Worm (Caenorhabditis elegans): Measurements from ENCODE around the gene eel-1.

The eel-1 gene

ce11 chrIV:2997302-2997701 lies 52.6 kb downstream of the eel-1 start (continued):
- no peak for TF ChIP-seq nhr-102 (tag; optimal IDR thresholded peaks at IDR 0.05)
- TF ChIP-seq nhr-28 (tag; optimal IDR thresholded peaks at IDR 0.05) = no peak
- TF ChIP-seq R02D3.7 (tag; optimal IDR thresholded peaks at IDR 0.05) = no peak
- no peak for TF ChIP-seq ctbp-1 (GFP tag; IDR thresholded peaks at IDR 0.05)
- peak in 1 of 2 experiments; percentile 10 for TF ChIP-seq mdl-1 (tag; optimal IDR thresholded peaks at IDR 0.05)
- no peak for TF ChIP-seq ZK337.2 (GFP tag; IDR thresholded peaks at IDR 0.05)
- TF ChIP-seq pqm-1 (tag; optimal IDR thresholded peaks at IDR 0.05) = no peak
- no peak for TF ChIP-seq dpl-1 (GFP tag; optimal IDR thresholded peaks at IDR 0.05)
- TF ChIP-seq zfp-3 (GFP tag; conservative IDR thresholded peaks at IDR 0.05) = no peak
- TF ChIP-seq lin-13 (GFP tag; optimal IDR thresholded peaks at IDR 0.05) = no peak
- no peak for TF ChIP-seq F37D6.2 (tag; optimal IDR thresholded peaks at IDR 0.05)
- no peak for TF ChIP-seq T26A8.4 (GFP tag; IDR thresholded peaks at IDR 0.05)
- no peak for TF ChIP-seq madf-9 (GFP tag; conservative IDR thresholded peaks at IDR 0.05)
- no peak for TF ChIP-seq nhr-237 (tag; optimal IDR thresholded peaks at IDR 0.05)
- TF ChIP-seq mxl-2 (GFP tag; conservative IDR thresholded peaks at IDR 0.05) = no peak
- TF ChIP-seq vab-7 (GFP tag; IDR thresholded peaks at IDR 0.05) = no peak
- TF ChIP-seq attf-4 (tag; optimal IDR thresholded peaks at IDR 0.05) = no peak
- TF ChIP-seq zag-1 (tag; optimal IDR thresholded peaks at IDR 0.05) = no peak
- TF ChIP-seq mes-2 (tag; optimal IDR thresholded peaks at IDR 0.05; ENCODE audit: poor library complexity, severe bottlenecking) = no peak
- TF ChIP-seq gei-8 (GFP tag; optimal IDR thresholded peaks at IDR 0.05) = no peak
- no peak for TF ChIP-seq ceh-28 (tag; optimal IDR thresholded peaks at IDR 0.05)
- no peak for TF ChIP-seq rbr-2 (tag; optimal IDR thresholded peaks at IDR 0.05)
- TF ChIP-seq ceh-62 (tag; optimal IDR thresholded peaks at IDR 0.05) = no peak
- TF ChIP-seq lin-38 (GFP tag; IDR thresholded peaks at IDR 0.05) = no peak
- peak; percentile 11 for TF ChIP-seq hlh-11 (tag; optimal IDR thresholded peaks at IDR 0.05)

- TF ChIP-seq mdl-1 (tag; optimal IDR thresholded peaks at IDR 0.05) (no peak), daf-8 (GFP tag; IDR thresholded peaks at IDR 0.05) (no peak), D1046.2 (GFP tag; IDR thresholded peaks at IDR 0.05) (no peak), snpc-1.2 (GFP tag; IDR thresholded peaks at IDR 0.05) (no peak), ama-1 (optimal IDR thresholded peaks at IDR 0.05) (no peak), saeg-2 (GFP tag; IDR thresholded peaks at IDR 0.05) (no peak), Y48G9A.11 (GFP tag; IDR thresholded peaks at IDR 0.05) (no peak), daf-12 (tag; optimal IDR thresholded peaks at IDR 0.05) (no peak), nhr-102 (tag; optimal IDR thresholded peaks at IDR 0.05) (no peak), cey-2 (tag; optimal IDR thresholded peaks at IDR 0.05; ENCODE audit: borderline replicate concordance, insufficient read depth) (no peak), nhr-111 (GFP tag; optimal IDR thresholded peaks at IDR 0.05) (no peak), T20F7.1 (GFP tag; optimal IDR thresholded peaks at IDR 0.05) (no peak), ceh-62 (tag; optimal IDR thresholded peaks at IDR 0.05) (no peak), dpl-1 (GFP tag; optimal IDR thresholded peaks at IDR 0.05) (no peak), lin-1 (GFP tag; IDR thresholded peaks at IDR 0.05) (no peak)
These were observed 54.5 kb downstream of the eel-1 start, which contains the start of gene Y54G2A.26 for ce11 chrIV:2995372-2995771. Gene Y54G2A.26, minus strand, starts transcription at chrIV:2995472.

- TF ChIP-seq mep-1 (tag; optimal IDR thresholded peaks at IDR 0.05) (peak; percentile 2), nhr-28 (tag; optimal IDR thresholded peaks at IDR 0.05) (peak; percentile 8), T20F7.1 (GFP tag; optimal IDR thresholded peaks at IDR 0.05) (no peak), F37D6.2 (tag; optimal IDR thresholded peaks at IDR 0.05) (no peak), set-16 (GFP tag; IDR thresholded peaks at IDR 0.05) (peak; percentile 27; the same call in 1 of the 2 replicates)
These were observed 55.0 kb downstream of the eel-1 start for ce11 chrIV:2994883-2995282.

All from whole organism, L4 larva.